Worm (Caenorhabditis elegans): Measurements from ENCODE around the gene F10G2.4.

DNA sequence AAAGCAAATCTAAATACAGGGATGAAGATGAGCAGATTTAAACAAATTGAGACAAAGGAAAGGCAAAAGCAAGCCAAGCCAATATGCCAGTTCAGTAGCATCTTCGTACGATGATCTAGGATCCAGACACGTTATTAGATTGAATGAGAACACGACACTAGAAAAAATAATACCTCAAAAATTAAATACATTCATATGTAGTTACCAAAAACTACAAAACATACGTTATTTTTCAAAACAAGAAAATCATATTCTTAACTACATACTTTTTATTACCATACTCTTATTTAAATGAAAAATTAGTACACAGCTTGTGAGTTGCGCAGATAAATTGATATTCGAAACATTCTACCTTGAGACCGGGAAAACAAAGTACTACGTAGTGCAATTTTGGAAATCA is 13.8 kb upstream of the F10G2.4 start, which contains the start of gene srx-6:
- TF ChIP-seq akir-1 (GFP tag; optimal IDR thresholded peaks at IDR 0.05), result no peak
- no peak for TF ChIP-seq C06A6.2 (GFP tag; conservative IDR thresholded peaks at IDR 0.05)
- TF ChIP-seq madf-8 (GFP tag; conservative IDR thresholded peaks at IDR 0.05), result no peak
- TF ChIP-seq Y67H2A.10 (GFP tag; conservative IDR thresholded peaks at IDR 0.05), result no peak
- TF ChIP-seq tlf-1 (GFP tag; optimal IDR thresholded peaks at IDR 0.05), result no peak
- no peak for TF ChIP-seq zim-3 (tag; optimal IDR thresholded peaks at IDR 0.05)
